Worm (Caenorhabditis elegans) whole organism, L2 larva: ENCODE data around the gene clec-122.

Experiments
- ZK546.5 ChIP-seq: sonication (generic microtip); optimal IDR thresholded peaks from 2 replicates; lab custom pipeline; 2017; ENCODE audit warnings: missing biosample characterization, missing genetic modification characterization
- aly-2 ChIP-seq: fragments of 150-350 bp; optimal IDR thresholded peaks from 2 replicates; lab custom pipeline; 2014; ENCODE audit warnings: missing biosample characterization, missing genetic modification characterization
- egl-27 ChIP-seq: sonication (generic microtip); optimal IDR thresholded peaks from 3 replicates; lab custom pipeline; 2017; ENCODE audit warnings: missing biosample characterization, missing genetic modification reagents, missing genetic modification characterization
- elt-1 ChIP-seq: fragments of 150-350 bp; optimal IDR thresholded peaks from 2 replicates; lab custom pipeline; 2014; ENCODE audit warnings: missing biosample characterization, missing genetic modification characterization
- skn-1 ChIP-seq: sonication (generic microtip); optimal IDR thresholded peaks from 2 replicates; lab custom pipeline; 2017; ENCODE audit warnings: missing biosample characterization, missing genetic modification characterization
- ztf-11 ChIP-seq: sonication (generic microtip); optimal IDR thresholded peaks from 2 replicates; lab custom pipeline; 2017; ENCODE audit warnings: missing biosample characterization, missing genetic modification characterization

DNA sequence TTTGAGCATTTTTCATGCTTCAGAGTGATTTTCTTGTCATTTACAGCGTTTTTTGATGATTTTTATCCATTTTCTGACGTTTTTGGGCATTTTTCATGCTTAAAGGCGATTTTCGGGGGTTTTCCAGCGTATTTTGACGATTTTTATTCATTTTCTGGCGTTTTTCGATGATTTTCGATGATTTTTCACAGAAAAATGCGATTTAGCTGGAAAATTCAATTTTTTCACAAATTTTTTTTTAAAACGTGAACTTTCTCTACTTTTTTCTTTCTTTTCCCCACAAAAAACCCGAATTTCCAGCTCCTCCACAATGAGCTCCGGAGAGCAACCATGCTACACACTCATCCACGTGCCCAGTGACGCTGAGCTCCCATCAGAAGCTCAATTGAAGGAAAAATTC, 27.4 kb upstream of the clec-122 start, which contains the start of gene copb-1:
- TF ChIP-seq elt-1 (no peak), ZK546.5 (tag; lab: Kevin White, UChicago) (no peak), ztf-11 (tag; lab: Kevin White, UChicago) (no peak), egl-27 (tag; lab: Kevin White, UChicago) (no peak), aly-2 (no peak), skn-1 (tag; lab: Kevin White, UChicago) (no peak)
